Fruit fly (Drosophila melanogaster): ENCODE results near the gene CG13937.
A peak's percentile ranks its signal among the peaks of the same experiment; 100 is the strongest.

The CG13937 gene

DNA sequence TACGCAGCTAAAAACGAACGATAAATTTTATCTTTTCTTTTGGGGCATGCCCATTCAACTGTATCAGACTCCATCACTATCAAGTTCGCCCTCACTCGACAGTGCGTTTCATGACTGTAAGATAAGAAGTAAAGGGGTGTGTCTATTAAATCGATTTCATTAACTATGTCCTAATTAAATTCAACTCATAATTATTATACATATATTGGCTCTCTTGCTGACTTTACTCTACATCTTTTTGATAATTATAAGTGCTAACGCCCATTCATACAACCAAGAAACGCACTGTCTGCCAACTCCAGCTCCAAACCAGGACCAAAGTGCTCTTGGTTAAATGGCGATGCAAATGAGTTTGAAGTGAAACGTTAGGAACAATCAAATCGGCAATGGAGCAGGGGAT lies 14.0 kb downstream of the CG13937 start (continued):
- TF ChIP-seq CG31365 (tag; optimal IDR thresholded peaks at IDR 0.05) (no peak), slou (GFP tag; optimal IDR thresholded peaks at IDR 0.05) (no peak), trh (GFP tag; optimal IDR thresholded peaks at IDR 0.05) (no peak), CG31224 (GFP tag; IDR thresholded peaks at IDR 0.05) (0 out of 2 replicates have a peak, but pooled peaks have one; percentile 22), dmrt11E (tag; optimal IDR thresholded peaks at IDR 0.05) (no peak), Neu2 (GFP tag; optimal IDR thresholded peaks at IDR 0.05; ENCODE audit: borderline replicate concordance) (no peak), ERR (GFP tag; optimal IDR thresholded peaks at IDR 0.05) (no peak), hkb (optimal IDR thresholded peaks at IDR 0.05) (no peak), hkb (GFP tag; IDR thresholded peaks at IDR 0.05) (peak; percentile 47), hth (optimal IDR thresholded peaks at IDR 0.05) (no peak), CG16813 (GFP tag; IDR thresholded peaks at IDR 0.05; ENCODE audit: partially characterized antibody) (no peak), cg (GFP tag; optimal IDR thresholded peaks at IDR 0.05) (no peak), CkIIα-i1 (GFP tag; IDR thresholded peaks at IDR 0.05) (no peak), Ptx1 (GFP tag; IDR thresholded peaks at IDR 0.05) (peak; percentile 47), amos (GFP tag; IDR thresholded peaks at IDR 0.05; ENCODE audit: partially characterized antibody) (no peak), CG6272 (GFP tag; IDR thresholded peaks at IDR 0.05) (no peak), nau (GFP tag; optimal IDR thresholded peaks at IDR 0.05) (no peak), onecut (GFP tag; IDR thresholded peaks at IDR 0.05) (no peak), CG1024 (GFP tag; IDR thresholded peaks at IDR 0.05) (no peak), CG12942 (GFP tag; optimal IDR thresholded peaks at IDR 0.05) (no peak), CG2678 (tag; optimal IDR thresholded peaks at IDR 0.05) (no peak), CG8359 (GFP tag; optimal IDR thresholded peaks at IDR 0.05; ENCODE audit: borderline replicate concordance) (no peak), CG14014 (GFP tag; IDR thresholded peaks at IDR 0.05) (peak; percentile 40; the same call in 1 of the 2 replicates), CG3407 (GFP tag; optimal IDR thresholded peaks at IDR 0.05) (no peak), ap (GFP tag; IDR thresholded peaks at IDR 0.05) (no peak), CG13894 (tag; optimal IDR thresholded peaks at IDR 0.05) (no peak), run (tag; optimal IDR thresholded peaks at IDR 0.05) (no peak), B-H1 (GFP tag; IDR thresholded peaks at IDR 0.05) (no peak), br (optimal IDR thresholded peaks at IDR 0.05) (no peak), CG17829 (tag; optimal IDR thresholded peaks at IDR 0.05) (peak; percentile 18), dati (GFP tag; IDR thresholded peaks at IDR 0.05) (no peak), gcm2 (GFP tag; optimal IDR thresholded peaks at IDR 0.05) (no peak), dan (GFP tag; IDR thresholded peaks at IDR 0.05) (no peak), CG3281 (GFP tag; optimal IDR thresholded peaks at IDR 0.05) (no peak), Ssrp (tag; optimal IDR thresholded peaks at IDR 0.05) (no peak), CG16779 (GFP tag; IDR thresholded peaks at IDR 0.05) (no peak), MESR4 (GFP tag; optimal IDR thresholded peaks at IDR 0.05) (no peak), CG7357 (GFP tag; IDR thresholded peaks at IDR 0.05) (peak; percentile 63), gcm (GFP tag; optimal IDR thresholded peaks at IDR 0.05) (no peak), wek (GFP tag; optimal IDR thresholded peaks at IDR 0.05) (no peak), CG17359 (tag; optimal IDR thresholded peaks at IDR 0.05) (peak; percentile 60), HLH4C (GFP tag; IDR thresholded peaks at IDR 0.05; ENCODE audit: partially characterized antibody) (no peak), esg (GFP tag; conservative IDR thresholded peaks at IDR 0.05) (no peak), CG11247 (GFP tag; IDR thresholded peaks at IDR 0.05) (peak; percentile 19; the same call in 1 of the 2 replicates), ewg (GFP tag; optimal IDR thresholded peaks at IDR 0.05) (no peak), CG12236 (GFP tag; optimal IDR thresholded peaks at IDR 0.05) (no peak), zfh1 (GFP tag; IDR thresholded peaks at IDR 0.05) (peak; percentile 68; the same call in 2 of the 3 replicates), hb (GFP tag; IDR thresholded peaks at IDR 0.05; ENCODE audit: partially characterized antibody) (no peak), vnd (GFP tag; IDR thresholded peaks at IDR 0.05; ENCODE audit: partially characterized antibody) (no peak), Stat92E (GFP tag; optimal IDR thresholded peaks at IDR 0.05) (no peak), CG15479 (GFP tag; optimal IDR thresholded peaks at IDR 0.05) (no peak), pho (GFP tag; optimal IDR thresholded peaks at IDR 0.05) (no peak)

Measured in whole organism, embryonic.